Worm (Caenorhabditis elegans) whole organism, L4/young adult: Measurements from ENCODE around the gene col-173.

ENCODE experiments used
- W03F9.2 ChIP-seq: fragments of 150-350 bp; optimal IDR thresholded peaks from 2 replicates; lab custom pipeline; 2014; ENCODE audit warnings: missing biosample characterization, missing genetic modification characterization
- dao-5 ChIP-seq: sonication (generic microtip); optimal IDR thresholded peaks from 2 replicates; lab custom pipeline; 2016; ENCODE audit warnings: missing genotype, missing genetic modification characterization, moderate library complexity, missing compliant biosample characterization
- him-1 ChIP-seq: sonication (generic microtip); optimal IDR thresholded peaks from 2 replicates; lab custom pipeline; 2016; ENCODE audit warnings: missing genotype, missing genetic modification reagents, missing genetic modification characterization, missing compliant biosample characterization

- no peak for TF ChIP-seq W03F9.2 (tag; lab: Kevin White, UChicago)
- TF ChIP-seq dao-5 (tag; lab: Kevin White, UChicago), result no peak
- TF ChIP-seq him-1 (tag; lab: Kevin White, UChicago), result no peak
Observed at ce11 chrX:6863032-6863431, 14.3 kb downstream of the col-173 start, which contains the start of gene nep-4.
